Worm (Caenorhabditis elegans) whole organism, L4 larva: ENCODE measurements around the gene C02H6.3.

Experiments
- D1046.2 ChIP-seq: fragments of 200-800 bp; sonication (Bioruptor generic); IDR thresholded peaks from 2 replicates; pipeline ENCODE4 v1.3.6; 2022; ENCODE audit warnings: missing genetic modification characterization, missing compliant biosample characterization
- F10B5.3 ChIP-seq: sonication (generic microtip); optimal IDR thresholded peaks from 2 replicates; lab custom pipeline; 2016; ENCODE audit warnings: mild to moderate bottlenecking, missing genetic modification characterization, missing compliant biosample characterization
- F26F4.8 ChIP-seq: fragments of 200-800 bp; sonication (Bioruptor generic); conservative IDR thresholded peaks from 2 replicates; pipeline ENCODE4 v1.3.6; 2022; ENCODE audit warnings: missing genetic modification characterization, missing compliant biosample characterization
- F37D6.2 ChIP-seq: sonication (generic microtip); optimal IDR thresholded peaks from 2 replicates; lab custom pipeline; 2016; ENCODE audit warnings: mild to moderate bottlenecking, missing genetic modification characterization, missing compliant biosample characterization
- T26A8.4 ChIP-seq: fragments of 200-800 bp; sonication (Bioruptor generic); IDR thresholded peaks from 2 replicates; pipeline ENCODE4 v1.3.6; 2022; ENCODE audit warnings: missing genetic modification characterization, missing compliant biosample characterization
- Y105C5A.15 ChIP-seq: fragments of 200-800 bp; sonication (Bioruptor generic); IDR thresholded peaks from 2 replicates; pipeline ENCODE4 v1.3.6; 2022; ENCODE audit warnings: missing genetic modification characterization, missing compliant biosample characterization
- Y48G9A.11 ChIP-seq: fragments of 200-800 bp; sonication (Bioruptor generic); IDR thresholded peaks from 2 replicates; pipeline ENCODE4 v1.3.6; 2022; ENCODE audit warnings: missing genetic modification reagents, missing genetic modification characterization, missing compliant biosample characterization
- aly-2 ChIP-seq: sonication (generic microtip); optimal IDR thresholded peaks from 2 replicates; lab custom pipeline; 2018; ENCODE audit warnings: missing biosample characterization, missing genetic modification characterization
- ceh-20 ChIP-seq: fragments of 200-800 bp; sonication (Bioruptor generic); IDR thresholded peaks from 2 replicates; pipeline ENCODE4 v1.3.6; 2022; ENCODE audit warnings: missing genetic modification reagents, missing genetic modification characterization, missing compliant biosample characterization
- ceh-28 ChIP-seq: fragments of 150-350 bp; optimal IDR thresholded peaks from 2 replicates; lab custom pipeline; 2014; ENCODE audit warnings: missing biosample characterization, missing genetic modification reagents, missing genetic modification characterization
- ceh-82 ChIP-seq: sonication (generic microtip); optimal IDR thresholded peaks from 2 replicates; lab custom pipeline; 2017; ENCODE audit warnings: missing biosample characterization, missing genetic modification characterization
- ces-1 ChIP-seq: fragments of 150-350 bp; sonication (generic microtip); optimal IDR thresholded peaks from 4 replicates; lab custom pipeline; 2014; ENCODE audit warnings: missing biosample characterization, missing genetic modification reagents, missing genetic modification characterization
- cey-2 ChIP-seq: sonication (generic microtip); optimal IDR thresholded peaks from 3 replicates; lab custom pipeline; 2017; ENCODE audit warnings: missing genetic modification characterization, mild to moderate bottlenecking, missing compliant biosample characterization, antibody characterized with exemption, borderline replicate concordance; ENCODE audit not compliant: insufficient read depth
- daf-12 ChIP-seq: fragments of 150-350 bp; optimal IDR thresholded peaks from 2 replicates; lab custom pipeline; 2014; ENCODE audit warnings: missing biosample characterization, missing genetic modification reagents, missing genetic modification characterization
- daf-8 ChIP-seq: fragments of 200-800 bp; sonication (Bioruptor generic); IDR thresholded peaks from 2 replicates; pipeline ENCODE4 v1.3.6; 2022; ENCODE audit warnings: missing genetic modification characterization, missing compliant biosample characterization
- dmd-6 ChIP-seq: fragments of 200-800 bp; sonication (Bioruptor generic); IDR thresholded peaks from 2 replicates; pipeline ENCODE4 v1.3.6; 2022; ENCODE audit warnings: missing genetic modification reagents, missing genetic modification characterization, missing compliant biosample characterization
- dmd-9 ChIP-seq: fragments of 200-800 bp; sonication (Bioruptor generic); IDR thresholded peaks from 2 replicates; pipeline ENCODE4 v1.3.6; 2022; ENCODE audit warnings: missing genetic modification reagents, missing genetic modification characterization, missing compliant biosample characterization
- dpl-1 ChIP-seq: fragments of 150-350 bp; optimal IDR thresholded peaks from 2 replicates; lab custom pipeline; 2014; ENCODE audit warnings: missing biosample characterization, missing genetic modification reagents, missing genetic modification characterization
- dve-1 ChIP-seq: sonication (generic microtip); optimal IDR thresholded peaks from 2 replicates; lab custom pipeline; 2017; ENCODE audit warnings: antibody characterized with exemption, mild to moderate bottlenecking, missing genetic modification characterization, missing compliant biosample characterization; ENCODE audit not compliant: insufficient read depth
- fkh-10 ChIP-seq: fragments of 150-350 bp; optimal IDR thresholded peaks from 2 replicates; lab custom pipeline; 2014; ENCODE audit warnings: missing biosample characterization, missing genetic modification reagents, missing genetic modification characterization
- fos-1 ChIP-seq: fragments of 150-350 bp; optimal IDR thresholded peaks from 2 replicates; lab custom pipeline; 2014; ENCODE audit warnings: missing biosample characterization, missing genetic modification characterization
- hif-1 ChIP-seq, 2 experiments: sonication (generic microtip); optimal IDR thresholded peaks; 2 replicates each; lab custom pipeline; 2016 to 2017; ENCODE audit warnings: missing compliant biosample characterization in 2 of 2, missing genetic modification characterization in 2 of 2, missing genetic modification reagents in 2 of 2, missing genotype in 2 of 2, mild to moderate bottlenecking in 1 of 2
- hlh-30 ChIP-seq: sonication (generic microtip); optimal IDR thresholded peaks from 2 replicates; lab custom pipeline; 2017; ENCODE audit warnings: antibody characterized with exemption, mild to moderate bottlenecking, missing genetic modification characterization, missing compliant biosample characterization; ENCODE audit not compliant: insufficient read depth
- jun-1 ChIP-seq: fragments of 150-350 bp; optimal IDR thresholded peaks from 2 replicates; lab custom pipeline; 2014; ENCODE audit warnings: missing biosample characterization, missing genetic modification reagents, missing genetic modification characterization
- lim-7 ChIP-seq: fragments of 200-800 bp; sonication (Bioruptor generic); IDR thresholded peaks from 2 replicates; pipeline ENCODE4 v1.3.6; 2022; ENCODE audit warnings: missing genetic modification characterization, missing compliant biosample characterization
- lin-38 ChIP-seq: fragments of 200-800 bp; sonication (Bioruptor generic); IDR thresholded peaks from 2 replicates; pipeline ENCODE4 v1.3.6; 2022; ENCODE audit warnings: missing genetic modification reagents, missing genetic modification characterization, missing compliant biosample characterization
- lsy-2 ChIP-seq, 2 experiments: fragments of 150-350 bp in 1 of 2; sonication (generic microtip) in 1 of 2; optimal IDR thresholded peaks; 2 replicates each; lab custom pipeline; 2014 to 2017; ENCODE audit warnings: missing biosample characterization in 2 of 2, missing genetic modification characterization in 2 of 2
- madf-9 ChIP-seq: fragments of 200-800 bp; sonication (Bioruptor generic); conservative IDR thresholded peaks from 2 replicates; pipeline ENCODE4 v1.3.6; 2022; ENCODE audit warnings: missing genetic modification reagents, missing genetic modification characterization, missing compliant biosample characterization
- mdl-1 ChIP-seq, 2 experiments: fragments of 150-350 bp in 1 of 2; sonication (generic microtip) in 1 of 2; optimal IDR thresholded peaks; 2 replicates each; lab custom pipeline; 2014 to 2017; ENCODE audit warnings: missing biosample characterization in 2 of 2, missing genetic modification characterization in 2 of 2
- mdt-29 ChIP-seq: fragments of 200-800 bp; sonication (Bioruptor generic); IDR thresholded peaks from 2 replicates; pipeline ENCODE4 v1.3.6; 2022; ENCODE audit warnings: missing genetic modification reagents, missing genetic modification characterization, missing compliant biosample characterization
- mep-1 ChIP-seq: fragments of 150-350 bp; sonication (generic microtip); optimal IDR thresholded peaks from 3 replicates; lab custom pipeline; 2014; ENCODE audit warnings: missing biosample characterization, missing genetic modification characterization
- mes-2 ChIP-seq: sonication (generic microtip); optimal IDR thresholded peaks from 2 replicates; lab custom pipeline; 2016; ENCODE audit warnings: missing genotype, mild to moderate bottlenecking, missing genetic modification characterization, missing compliant biosample characterization; ENCODE audit not compliant: poor library complexity, severe bottlenecking
- mxl-3 ChIP-seq: fragments of 200-800 bp; sonication (Bioruptor generic); optimal IDR thresholded peaks from 2 replicates; lab custom pipeline; 2018; ENCODE audit warnings: mild to moderate bottlenecking, missing genetic modification characterization, missing compliant biosample characterization
- nhr-25 ChIP-seq: sonication (generic microtip); optimal IDR thresholded peaks from 2 replicates; lab custom pipeline; 2017; ENCODE audit warnings: missing genetic modification characterization, mild to moderate bottlenecking, missing compliant biosample characterization, antibody characterized with exemption, moderate library complexity, borderline replicate concordance; ENCODE audit not compliant: insufficient read depth
- nhr-28 ChIP-seq: fragments of 150-350 bp; optimal IDR thresholded peaks from 2 replicates; lab custom pipeline; 2014; ENCODE audit warnings: missing biosample characterization, missing genetic modification characterization
- nhr-41 ChIP-seq: fragments of 200-800 bp; sonication (Bioruptor generic); IDR thresholded peaks from 2 replicates; pipeline ENCODE4 v1.3.6; 2022; ENCODE audit warnings: missing genetic modification reagents, missing genetic modification characterization, missing compliant biosample characterization
- nhr-6 ChIP-seq: fragments of 150-350 bp; optimal IDR thresholded peaks from 2 replicates; lab custom pipeline; 2014; ENCODE audit warnings: missing biosample characterization, missing genetic modification characterization
- nhr-77 ChIP-seq: fragments of 150-350 bp; optimal IDR thresholded peaks from 2 replicates; lab custom pipeline; 2014; ENCODE audit warnings: missing biosample characterization, missing genetic modification characterization
- pha-4 ChIP-seq, 2 experiments: fragments of 150-350 bp in 1 of 2; fragments of 200-800 bp in 1 of 2; sonication (Bioruptor generic) in 1 of 2; IDR thresholded peaks in 1 of 2; optimal IDR thresholded peaks in 1 of 2; 2 replicates each; pipeline versions ENCODE4 v1.3.6 to Lab custom; 2014 to 2022; ENCODE audit warnings: missing genetic modification characterization in 2 of 2, missing genetic modification reagents in 2 of 2, missing biosample characterization in 1 of 2, missing compliant biosample characterization in 1 of 2
- pqm-1 ChIP-seq: sonication (generic microtip); optimal IDR thresholded peaks from 2 replicates; lab custom pipeline; 2017; ENCODE audit warnings: missing biosample characterization, missing genetic modification characterization
- skn-1 ChIP-seq: fragments of 150-350 bp; optimal IDR thresholded peaks from 2 replicates; lab custom pipeline; 2014; ENCODE audit warnings: missing biosample characterization, missing genetic modification characterization
- snpc-1.2 ChIP-seq: fragments of 200-800 bp; sonication (Bioruptor generic); IDR thresholded peaks from 2 replicates; pipeline ENCODE4 v1.3.6; 2022; ENCODE audit warnings: missing genetic modification reagents, missing genetic modification characterization, missing compliant biosample characterization
- tag-97 ChIP-seq: fragments of 200-800 bp; sonication (Bioruptor generic); IDR thresholded peaks from 2 replicates; pipeline ENCODE4 v1.3.6; 2022; ENCODE audit warnings: missing genetic modification characterization, missing compliant biosample characterization
- unc-62 ChIP-seq, 3 experiments: fragments of 150-350 bp in 1 of 3; sonication (generic microtip); optimal IDR thresholded peaks in 2 of 3; peaks in 1 of 3; 1 replicate in 1 of 3; 2 replicates in 2 of 3; lab custom pipeline; 2014 to 2017; ENCODE audit warnings: missing biosample characterization in 3 of 3, missing genetic modification characterization in 3 of 3, missing genetic modification reagents in 3 of 3, missing genotype in 1 of 3
- vab-7 ChIP-seq: fragments of 200-800 bp; sonication (Bioruptor generic); IDR thresholded peaks from 2 replicates; pipeline ENCODE4 v1.3.6; 2022; ENCODE audit warnings: missing genetic modification reagents, missing genetic modification characterization, missing compliant biosample characterization
- zag-1 ChIP-seq: fragments of 150-350 bp; optimal IDR thresholded peaks from 2 replicates; lab custom pipeline; 2014; ENCODE audit warnings: missing biosample characterization, missing genetic modification characterization
- zfp-3 ChIP-seq: fragments of 200-800 bp; sonication (Bioruptor generic); conservative IDR thresholded peaks from 2 replicates; pipeline ENCODE4 v1.3.6; 2022; ENCODE audit warnings: missing genetic modification reagents, missing genetic modification characterization, missing compliant biosample characterization
- zip-11 ChIP-seq: fragments of 200-800 bp; sonication (Bioruptor generic); IDR thresholded peaks from 2 replicates; pipeline ENCODE4 v1.3.6; 2022; ENCODE audit warnings: missing genetic modification characterization, missing compliant biosample characterization
- ztf-7 ChIP-seq: fragments of 150-350 bp; optimal IDR thresholded peaks from 2 replicates; lab custom pipeline; 2014; ENCODE audit warnings: missing biosample characterization, missing genetic modification characterization

The C02H6.3 gene

DNA sequence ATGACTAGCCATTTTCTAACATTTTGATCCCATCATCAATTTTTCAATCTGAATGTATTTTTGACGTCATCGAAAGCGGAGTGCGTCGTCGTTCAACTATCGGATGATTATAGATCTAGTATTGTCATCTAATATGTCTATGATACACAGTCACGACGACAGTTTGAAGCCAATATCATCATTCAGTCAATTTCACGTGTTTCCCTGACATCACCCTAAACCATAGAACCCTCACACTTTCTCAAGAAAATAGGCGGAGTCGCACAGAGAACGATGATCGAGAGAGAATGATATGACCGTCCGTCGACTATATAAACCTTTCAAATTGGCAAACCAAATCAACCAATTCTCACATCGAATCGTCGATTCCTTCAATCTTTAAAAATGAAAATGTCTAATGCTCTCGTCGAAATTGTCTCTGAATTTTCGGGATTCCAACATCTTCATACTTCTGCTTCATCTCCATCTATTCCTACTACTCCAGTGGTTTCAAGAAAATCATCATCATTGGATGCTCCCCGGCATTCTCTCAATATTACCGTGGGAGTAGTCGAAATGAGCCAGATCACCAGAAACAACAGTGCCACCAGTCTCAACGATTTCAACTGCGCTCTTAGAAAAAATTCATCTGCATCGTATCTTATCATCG, 28.2 kb upstream of the C02H6.3 start, which contains the start of gene F18E3.13:
TSS of gene F18E3.13 (plus strand) at position 385 of the 649 bp plus-strand sequence.
- peak; percentile 24; the same call in 1 of the 2 replicates for TF ChIP-seq madf-9 (GFP tag; lab: Robert Waterston, UW)
- TF ChIP-seq T26A8.4 (GFP tag; lab: Robert Waterston, UW), result peak; percentile 45; the same call in 1 of the 2 replicates
- TF ChIP-seq lsy-2 (tag; optimal IDR thresholded peaks at IDR 0.05; lab: Kevin White, UChicago), result peak in 1 of 2 experiments; percentile 57
- TF ChIP-seq hif-1 (tag; optimal IDR thresholded peaks at IDR 0.05; lab: Kevin White, UChicago), result peak; percentile 19 to 60
- no peak for TF ChIP-seq D1046.2 (GFP tag; lab: Robert Waterston, UW)
- TF ChIP-seq nhr-41 (GFP tag; lab: Robert Waterston, UW), result no peak
- TF ChIP-seq ztf-7 (tag; lab: Kevin White, UChicago), result no peak
- TF ChIP-seq jun-1 (tag; lab: Kevin White, UChicago), result no peak
- TF ChIP-seq Y105C5A.15 (GFP tag; lab: Robert Waterston, UW), result no peak
- TF ChIP-seq skn-1 (tag; lab: Kevin White, UChicago), result no peak
- peak; percentile 54 for TF ChIP-seq mep-1
- no peak for TF ChIP-seq aly-2 (tag; lab: Kevin White, UChicago)
- TF ChIP-seq dpl-1 (GFP tag; lab: Kevin White, UChicago), result peak; percentile 9
- no peak for TF ChIP-seq lin-38 (GFP tag; lab: Robert Waterston, UW)
- TF ChIP-seq dmd-6 (GFP tag; lab: Robert Waterston, UW), result peak; percentile 64
- TF ChIP-seq ceh-82 (tag; lab: Kevin White, UChicago), result no peak
- TF ChIP-seq cey-2 (tag; lab: Kevin White, UChicago), result peak; percentile 50
- TF ChIP-seq pqm-1 (tag; lab: Kevin White, UChicago), result no peak
- no peak for TF ChIP-seq dve-1 (tag; lab: Kevin White, UChicago)
- no peak for TF ChIP-seq zfp-3 (GFP tag; lab: Robert Waterston, UW)
- TF ChIP-seq nhr-77 (tag; lab: Kevin White, UChicago), result no peak
- no peak for TF ChIP-seq fkh-10
- peak; percentile 56 to 88 for TF ChIP-seq mdl-1 (tag; optimal IDR thresholded peaks at IDR 0.05; lab: Kevin White, UChicago)
- peak; percentile 58 for TF ChIP-seq nhr-25 (tag; lab: Kevin White, UChicago)
- no peak for TF ChIP-seq vab-7
- no peak for TF ChIP-seq ceh-28 (tag; lab: Kevin White, UChicago)
- TF ChIP-seq mxl-3 (GFP tag; lab: Kevin White, UChicago), result peak; percentile 72
- TF ChIP-seq pha-4 (GFP tag; IDR thresholded peaks at IDR 0.05; lab: Robert Waterston, UW), result no peak
- TF ChIP-seq pha-4 (tag; optimal IDR thresholded peaks at IDR 0.05; lab: Kevin White, UChicago), result no peak
- no peak for TF ChIP-seq Y48G9A.11
- TF ChIP-seq daf-8, result no peak
- peak; percentile 77 for TF ChIP-seq hlh-30 (tag; lab: Kevin White, UChicago)
- TF ChIP-seq F10B5.3 (tag; lab: Kevin White, UChicago), result no peak
- no peak for TF ChIP-seq nhr-6 (tag; lab: Kevin White, UChicago)
- TF ChIP-seq daf-12 (tag; lab: Kevin White, UChicago), result no peak
- TF ChIP-seq mes-2 (tag; lab: Kevin White, UChicago), result no peak
- peak; percentile 84 for TF ChIP-seq nhr-28 (tag; lab: Kevin White, UChicago)
- no peak for TF ChIP-seq F26F4.8 (GFP tag; lab: Robert Waterston, UW)
- TF ChIP-seq zip-11 (GFP tag; lab: Robert Waterston, UW), result no peak
- no peak for TF ChIP-seq fos-1
- no peak for TF ChIP-seq lim-7 (GFP tag; lab: Robert Waterston, UW)
- TF ChIP-seq ces-1, result no peak
- TF ChIP-seq tag-97 (GFP tag; lab: Robert Waterston, UW), result no peak
- TF ChIP-seq F37D6.2 (tag; lab: Kevin White, UChicago), result no peak
- no peak for TF ChIP-seq mdt-29 (GFP tag; lab: Robert Waterston, UW)
- TF ChIP-seq unc-62 (GFP tag; optimal IDR thresholded peaks at IDR 0.05 in 1 of 2; lab: Kevin White, UChicago), result peak in 1 of 2 experiments; percentile 55
- TF ChIP-seq unc-62 (tag; optimal IDR thresholded peaks at IDR 0.05; lab: Kevin White, UChicago), result no peak
- TF ChIP-seq snpc-1.2 (GFP tag; lab: Robert Waterston, UW), result no peak
- no peak for TF ChIP-seq zag-1
- TF ChIP-seq dmd-9 (GFP tag; lab: Robert Waterston, UW), result no peak
- TF ChIP-seq ceh-20 (GFP tag; lab: Robert Waterston, UW), result no peak; the same call in 1 of the 2 replicates
